Worm (Caenorhabditis elegans) whole organism, mixed stage, embryonic: ENCODE measurements around the gene F46B3.14.

ENCODE experiments used
- M03D4.4 ChIP-seq: sonication (generic microtip); optimal IDR thresholded peaks from 2 replicates; lab custom pipeline; 2017; ENCODE audit warnings: mild to moderate bottlenecking, missing genetic modification characterization, missing compliant biosample characterization
- bed-3 ChIP-seq: fragments of 200-800 bp; sonication (Bioruptor generic); optimal IDR thresholded peaks from 3 replicates; lab custom pipeline; 2018; ENCODE audit warnings: mild to moderate bottlenecking, missing genetic modification characterization, moderate library complexity, missing compliant biosample characterization
- blmp-1 ChIP-seq: fragments of 150-350 bp; optimal IDR thresholded peaks from 2 replicates; lab custom pipeline; 2014; ENCODE audit warnings: missing biosample characterization, missing genetic modification characterization
- ceh-39 ChIP-seq: fragments of 150-350 bp; optimal IDR thresholded peaks from 2 replicates; lab custom pipeline; 2014; ENCODE audit warnings: missing biosample characterization, missing genetic modification characterization
- ceh-43 ChIP-seq: fragments of 200-800 bp; sonication (Bioruptor generic); optimal IDR thresholded peaks from 2 replicates; lab custom pipeline; 2018; ENCODE audit warnings: mild to moderate bottlenecking, missing genetic modification characterization, moderate library complexity, missing compliant biosample characterization
- ceh-83 ChIP-seq: fragments of 200-800 bp; sonication (Bioruptor generic); optimal IDR thresholded peaks from 2 replicates; lab custom pipeline; 2018; ENCODE audit warnings: mild to moderate bottlenecking, missing genetic modification characterization, missing compliant biosample characterization
- ces-1 ChIP-seq: fragments of 150-350 bp; optimal IDR thresholded peaks from 2 replicates; lab custom pipeline; 2014; ENCODE audit warnings: missing biosample characterization, missing genetic modification reagents, missing genetic modification characterization
- cnd-1 ChIP-seq: fragments of 200-800 bp; sonication (Bioruptor generic); optimal IDR thresholded peaks from 2 replicates; lab custom pipeline; 2018; ENCODE audit warnings: mild to moderate bottlenecking, missing genetic modification characterization, missing compliant biosample characterization
- drap-1 ChIP-seq: fragments of 200-800 bp; sonication (Bioruptor generic); optimal IDR thresholded peaks from 3 replicates; lab custom pipeline; 2018; ENCODE audit warnings: mild to moderate bottlenecking, missing genetic modification characterization, missing compliant biosample characterization
- elt-1 ChIP-seq: sonication (generic microtip); optimal IDR thresholded peaks from 2 replicates; lab custom pipeline; 2017; ENCODE audit warnings: missing genetic modification characterization, mild to moderate bottlenecking, missing compliant biosample characterization, antibody characterized with exemption, moderate library complexity, borderline replicate concordance; ENCODE audit not compliant: insufficient read depth
- elt-3 ChIP-seq: fragments of 150-350 bp; optimal IDR thresholded peaks from 2 replicates; lab custom pipeline; 2014; ENCODE audit warnings: missing biosample characterization, missing genetic modification characterization
- flh-1 ChIP-seq: fragments of 200-800 bp; sonication (Bioruptor generic); optimal IDR thresholded peaks from 2 replicates; lab custom pipeline; 2018; ENCODE audit warnings: mild to moderate bottlenecking, missing genetic modification characterization, moderate library complexity, missing compliant biosample characterization
- ham-2 ChIP-seq: fragments of 200-800 bp; sonication (Bioruptor generic); optimal IDR thresholded peaks from 2 replicates; lab custom pipeline; 2018; ENCODE audit warnings: mild to moderate bottlenecking, missing genetic modification characterization, missing compliant biosample characterization
- hlh-1 ChIP-seq: fragments of 150-350 bp; optimal IDR thresholded peaks from 2 replicates; lab custom pipeline; 2014; ENCODE audit warnings: missing biosample characterization, missing genetic modification reagents, missing genetic modification characterization
- lin-13 ChIP-seq: fragments of 150-350 bp; optimal IDR thresholded peaks from 2 replicates; lab custom pipeline; 2014; ENCODE audit warnings: missing biosample characterization, missing genetic modification characterization
- lin-32 ChIP-seq: fragments of 200-800 bp; sonication (Bioruptor generic); optimal IDR thresholded peaks from 2 replicates; lab custom pipeline; 2018; ENCODE audit warnings: mild to moderate bottlenecking, missing genetic modification characterization, missing compliant biosample characterization
- lsy-2 ChIP-seq: fragments of 150-350 bp; optimal IDR thresholded peaks from 2 replicates; lab custom pipeline; 2014; ENCODE audit warnings: missing biosample characterization, missing genetic modification characterization
- mab-5 ChIP-seq: fragments of 150-350 bp; optimal IDR thresholded peaks from 2 replicates; lab custom pipeline; 2014; ENCODE audit warnings: missing biosample characterization, missing genetic modification characterization
- mep-1 ChIP-seq: fragments of 150-350 bp; optimal IDR thresholded peaks from 2 replicates; lab custom pipeline; 2017; ENCODE audit warnings: missing biosample characterization, missing genetic modification reagents, missing genetic modification characterization, inconsistent platforms
- mls-2 ChIP-seq: sonication (generic microtip); optimal IDR thresholded peaks from 2 replicates; lab custom pipeline; 2016; ENCODE audit warnings: mild to moderate bottlenecking, missing genetic modification characterization, moderate library complexity, missing compliant biosample characterization
- nhr-12 ChIP-seq: fragments of 150-350 bp; optimal IDR thresholded peaks from 2 replicates; lab custom pipeline; 2014; ENCODE audit warnings: missing biosample characterization, missing genetic modification characterization
- nhr-2 ChIP-seq: fragments of 150-350 bp; optimal IDR thresholded peaks from 2 replicates; lab custom pipeline; 2014; ENCODE audit warnings: missing biosample characterization, missing genetic modification characterization
- nhr-237 ChIP-seq: fragments of 150-350 bp; optimal IDR thresholded peaks from 2 replicates; lab custom pipeline; 2014; ENCODE audit warnings: missing biosample characterization, missing genetic modification characterization
- nhr-76 ChIP-seq: sonication (generic microtip); optimal IDR thresholded peaks from 2 replicates; lab custom pipeline; 2017; ENCODE audit warnings: missing biosample characterization, missing genetic modification characterization
- pha-4 ChIP-seq: fragments of 150-350 bp; optimal IDR thresholded peaks from 2 replicates; lab custom pipeline; 2018; ENCODE audit warnings: missing biosample characterization, missing genetic modification reagents, missing genetic modification characterization
- sem-2 ChIP-seq: fragments of 200-800 bp; sonication (Bioruptor generic); optimal IDR thresholded peaks from 2 replicates; lab custom pipeline; 2018; ENCODE audit warnings: mild to moderate bottlenecking, missing genetic modification characterization, missing compliant biosample characterization
- sptf-1 ChIP-seq: sonication (generic microtip); optimal IDR thresholded peaks from 2 replicates; lab custom pipeline; 2017; ENCODE audit warnings: mild to moderate bottlenecking, missing genetic modification characterization, moderate library complexity, missing compliant biosample characterization
- tbx-8 ChIP-seq: fragments of 200-800 bp; sonication (Bioruptor generic); optimal IDR thresholded peaks from 2 replicates; lab custom pipeline; 2018; ENCODE audit warnings: mild to moderate bottlenecking, missing genetic modification characterization, moderate library complexity, missing compliant biosample characterization
- unc-120 ChIP-seq: sonication (generic microtip); optimal IDR thresholded peaks from 2 replicates; lab custom pipeline; 2017; ENCODE audit warnings: missing genetic modification characterization, missing compliant biosample characterization; ENCODE audit not compliant: poor library complexity, severe bottlenecking
- unc-39 ChIP-seq: fragments of 150-350 bp; optimal IDR thresholded peaks from 2 replicates; lab custom pipeline; 2014; ENCODE audit warnings: missing biosample characterization, missing genetic modification characterization
- unc-62 ChIP-seq: fragments of 150-350 bp; optimal IDR thresholded peaks from 2 replicates; lab custom pipeline; 2014; ENCODE audit warnings: missing biosample characterization, missing genetic modification reagents, missing genetic modification characterization
- zip-8 ChIP-seq: fragments of 150-350 bp; optimal IDR thresholded peaks from 2 replicates; lab custom pipeline; 2014; ENCODE audit warnings: missing biosample characterization, missing genetic modification characterization
- ztf-11 ChIP-seq: fragments of 150-350 bp; optimal IDR thresholded peaks from 2 replicates; lab custom pipeline; 2014; ENCODE audit warnings: missing biosample characterization, missing genetic modification characterization

F46B3.14 gene

DNA sequence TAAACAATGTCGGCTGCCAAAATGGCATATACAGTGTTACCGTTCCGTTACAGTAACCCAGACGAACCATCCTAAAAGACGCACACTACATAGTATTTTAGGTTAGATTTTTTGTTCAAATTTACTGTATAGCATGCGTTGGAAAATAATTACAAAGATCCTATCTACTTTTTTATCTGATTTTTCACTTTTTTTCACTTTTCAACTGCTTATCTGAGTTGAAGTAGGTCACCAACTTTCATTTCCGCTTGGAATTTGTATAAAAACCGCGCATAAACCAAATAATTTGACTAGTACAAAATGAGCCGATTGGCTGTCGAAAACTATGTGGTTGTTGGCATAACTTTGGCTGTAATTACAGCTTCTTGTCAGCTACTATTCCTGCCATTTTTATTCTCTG is 31.4 kb downstream of the F46B3.14 start, which contains the start of gene col-163:
Gene col-163 (plus strand): TSS at position 301 of the 400 bp plus-strand sequence.
- no peak for TF ChIP-seq M03D4.4 (tag; lab: Kevin White, UChicago)
- no peak for TF ChIP-seq ces-1
- no peak for TF ChIP-seq unc-120 (tag; lab: Kevin White, UChicago)
- no peak for TF ChIP-seq lin-13 (tag; lab: Kevin White, UChicago)
- TF ChIP-seq mls-2 (tag; lab: Kevin White, UChicago) = no peak
- no peak for TF ChIP-seq blmp-1
- no peak for TF ChIP-seq nhr-2
- no peak for TF ChIP-seq elt-1 (tag; lab: Kevin White, UChicago)
- TF ChIP-seq cnd-1 (tag; lab: Kevin White, UChicago) = no peak
- no peak for TF ChIP-seq elt-3 (tag; lab: Kevin White, UChicago)
- TF ChIP-seq sptf-1 (tag; lab: Kevin White, UChicago) = no peak
- TF ChIP-seq hlh-1 (tag; lab: Kevin White, UChicago) = no peak
- TF ChIP-seq nhr-12 (tag; lab: Kevin White, UChicago) = no peak
- TF ChIP-seq unc-62 = no peak
- TF ChIP-seq flh-1 (GFP tag; lab: Kevin White, UChicago) = no peak
- TF ChIP-seq nhr-237 (tag; lab: Kevin White, UChicago) = no peak
- TF ChIP-seq nhr-76 (tag; lab: Kevin White, UChicago) = no peak
- no peak for TF ChIP-seq ceh-83 (GFP tag; lab: Kevin White, UChicago)
- TF ChIP-seq mep-1 = no peak
- no peak for TF ChIP-seq drap-1 (GFP tag; lab: Kevin White, UChicago)

DNA sequence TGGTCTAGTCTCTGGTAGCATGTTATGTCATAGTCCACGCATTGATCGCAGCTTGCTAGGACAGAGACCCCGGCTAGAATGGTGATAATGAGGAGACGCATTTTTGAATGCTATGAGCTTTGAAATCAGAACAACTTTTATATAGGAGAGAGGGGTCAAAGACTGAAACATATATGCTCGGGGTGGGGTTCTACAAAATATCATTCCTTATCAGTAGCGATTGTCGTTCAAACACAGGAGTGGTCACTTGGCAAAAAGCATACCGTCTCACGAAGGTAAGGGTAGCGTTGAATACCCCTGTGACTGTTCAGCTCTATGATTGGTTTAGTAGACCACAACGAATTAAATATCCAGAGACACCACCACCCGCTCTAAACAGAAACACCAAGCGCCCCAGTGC is 34.1 kb downstream of the F46B3.14 start, which contains the start of gene F46B3.1:
Gene F46B3.1 (minus strand): TSS at position 101 of the 400 bp plus-strand sequence.
- TF ChIP-seq sem-2 (GFP tag; lab: Kevin White, UChicago) (no peak), mab-5 (no peak), cnd-1 (tag; lab: Kevin White, UChicago) (no peak), ceh-83 (GFP tag; lab: Kevin White, UChicago) (no peak), unc-62 (no peak), ceh-43 (GFP tag; lab: Kevin White, UChicago) (no peak), lsy-2 (tag; lab: Kevin White, UChicago) (no peak)

DNA sequence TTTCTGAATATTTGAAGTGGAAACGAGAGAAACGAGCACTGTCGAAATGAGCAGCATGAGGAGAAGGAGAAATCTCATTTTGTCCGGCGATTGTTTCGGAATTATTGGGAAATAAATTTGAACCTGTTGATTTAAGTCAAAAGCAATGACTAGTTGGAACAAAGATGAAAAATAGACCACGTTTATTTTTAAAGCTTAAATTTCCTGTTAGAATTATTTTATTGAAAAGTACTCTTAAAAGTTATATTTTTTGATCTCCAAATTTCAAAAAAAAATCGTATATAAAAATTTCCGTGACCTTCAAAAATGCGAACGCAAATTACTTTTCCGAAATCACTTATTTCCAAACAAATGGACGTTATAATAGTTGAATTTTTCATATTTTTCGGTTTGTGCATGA is 35.5 kb downstream of the F46B3.14 start, which contains the start of gene F26F2.11:
Gene F26F2.11 (minus strand): TSS at position 101 of the 400 bp plus-strand sequence.
- no peak for TF ChIP-seq lin-13 (tag; lab: Kevin White, UChicago)
- TF ChIP-seq mls-2 (tag; lab: Kevin White, UChicago) = no peak
- TF ChIP-seq hlh-1 (tag; lab: Kevin White, UChicago) = no peak
- TF ChIP-seq lin-32 (GFP tag; lab: Kevin White, UChicago) = no peak
- TF ChIP-seq tbx-8 (GFP tag; lab: Kevin White, UChicago) = no peak
- TF ChIP-seq elt-1 (tag; lab: Kevin White, UChicago) = no peak
- TF ChIP-seq unc-39 = no peak
- no peak for TF ChIP-seq bed-3 (GFP tag; lab: Kevin White, UChicago)
- no peak for TF ChIP-seq ces-1
- TF ChIP-seq ztf-11 (tag; lab: Kevin White, UChicago) = no peak
- no peak for TF ChIP-seq nhr-2
- TF ChIP-seq M03D4.4 (tag; lab: Kevin White, UChicago) = no peak
- TF ChIP-seq zip-8 (tag; lab: Kevin White, UChicago) = no peak
- TF ChIP-seq pha-4 (tag; lab: Kevin White, UChicago) = no peak
- no peak for TF ChIP-seq nhr-76 (tag; lab: Kevin White, UChicago)
- TF ChIP-seq sem-2 (GFP tag; lab: Kevin White, UChicago) = no peak
- TF ChIP-seq cnd-1 (tag; lab: Kevin White, UChicago) = no peak

DNA sequence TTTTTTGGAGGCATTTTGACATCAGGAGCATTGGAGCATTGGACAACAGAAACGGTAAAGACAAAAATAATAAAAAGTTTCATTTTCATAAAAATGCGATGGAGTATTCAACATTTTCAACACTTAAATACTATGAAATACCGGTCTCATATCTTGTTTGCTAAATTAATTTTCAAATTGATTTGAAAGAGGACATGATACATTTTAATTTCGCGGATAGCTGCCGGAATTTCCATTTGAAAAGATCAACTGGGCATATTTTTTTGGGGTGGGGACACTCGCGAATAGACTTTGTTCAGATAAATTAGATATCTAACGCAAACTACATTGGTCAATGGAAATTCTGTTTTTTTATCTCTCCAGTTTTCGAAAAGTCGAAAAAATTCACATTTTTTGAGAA is 36.4 kb downstream of the F46B3.14 start, which contains the start of gene F26F2.10:
Gene F26F2.10 (minus strand): TSS at position 101 of the 400 bp plus-strand sequence.
- TF ChIP-seq mls-2 (tag; lab: Kevin White, UChicago) (no peak), unc-62 (no peak), mab-5 (no peak), ham-2 (no peak), hlh-1 (tag; lab: Kevin White, UChicago) (no peak), pha-4 (tag; lab: Kevin White, UChicago) (no peak), mep-1 (no peak), sptf-1 (tag; lab: Kevin White, UChicago) (no peak), cnd-1 (tag; lab: Kevin White, UChicago) (no peak), ceh-39 (tag; lab: Kevin White, UChicago) (no peak), ztf-11 (tag; lab: Kevin White, UChicago) (no peak), elt-3 (tag; lab: Kevin White, UChicago) (no peak), elt-1 (tag; lab: Kevin White, UChicago) (no peak), sem-2 (GFP tag; lab: Kevin White, UChicago) (no peak), ceh-43 (GFP tag; lab: Kevin White, UChicago) (no peak)
